Worm (Caenorhabditis elegans) whole organism, L3 larva: ENCODE results near the gene bed-3.

Experiments
- aly-2 ChIP-seq: fragments of 150-350 bp; optimal IDR thresholded peaks from 2 replicates; lab custom pipeline; 2014; ENCODE audit warnings: missing biosample characterization, missing genetic modification characterization
- ceh-28 ChIP-seq: fragments of 150-350 bp; optimal IDR thresholded peaks from 2 replicates; lab custom pipeline; 2014; ENCODE audit warnings: missing biosample characterization, missing genetic modification reagents, missing genetic modification characterization
- ceh-82 ChIP-seq: fragments of 150-350 bp; optimal IDR thresholded peaks from 2 replicates; lab custom pipeline; 2014; ENCODE audit warnings: missing biosample characterization, missing genetic modification characterization
- ceh-9 ChIP-seq: sonication (generic microtip); optimal IDR thresholded peaks from 2 replicates; lab custom pipeline; 2018; ENCODE audit warnings: missing biosample characterization, missing genetic modification characterization
- daf-12 ChIP-seq: fragments of 150-350 bp; optimal IDR thresholded peaks from 2 replicates; lab custom pipeline; 2014; ENCODE audit warnings: missing biosample characterization, missing genetic modification reagents, missing genetic modification characterization
- egl-27 ChIP-seq: sonication (generic microtip); optimal IDR thresholded peaks from 4 replicates; lab custom pipeline; 2017; ENCODE audit warnings: missing biosample characterization, missing genetic modification reagents, missing genetic modification characterization
- egl-5 ChIP-seq: fragments of 150-350 bp; optimal IDR thresholded peaks from 2 replicates; lab custom pipeline; 2017; ENCODE audit warnings: missing biosample characterization, missing genetic modification reagents, missing genetic modification characterization, inconsistent platforms
- elt-2 ChIP-seq: sonication (generic microtip); optimal IDR thresholded peaks from 2 replicates; lab custom pipeline; 2016; ENCODE audit warnings: missing genetic modification reagents, mild to moderate bottlenecking, missing genetic modification characterization, missing compliant biosample characterization
- eor-1 ChIP-seq, 2 experiments: fragments of 150-350 bp; optimal IDR thresholded peaks; 2 replicates each; lab custom pipeline; 2014 to 2018; ENCODE audit warnings: missing biosample characterization in 2 of 2, missing genetic modification characterization in 2 of 2
- fos-1 ChIP-seq: fragments of 150-350 bp; optimal IDR thresholded peaks from 2 replicates; lab custom pipeline; 2014; ENCODE audit warnings: missing biosample characterization, missing genetic modification characterization
- hmg-11 ChIP-seq: sonication (generic microtip); optimal IDR thresholded peaks from 2 replicates; lab custom pipeline; 2016; ENCODE audit warnings: missing genetic modification characterization, missing compliant biosample characterization
- lin-15B ChIP-seq: fragments of 150-350 bp; optimal IDR thresholded peaks from 2 replicates; lab custom pipeline; 2014; ENCODE audit warnings: missing biosample characterization, missing genetic modification characterization
- lin-39 ChIP-seq: fragments of 150-350 bp; optimal IDR thresholded peaks from 2 replicates; lab custom pipeline; 2018; ENCODE audit warnings: missing biosample characterization, missing genetic modification reagents, missing genetic modification characterization
- lsy-12 ChIP-seq: sonication (generic microtip); optimal IDR thresholded peaks from 2 replicates; lab custom pipeline; 2016; ENCODE audit warnings: mild to moderate bottlenecking, missing genetic modification characterization, missing compliant biosample characterization
- mdl-1 ChIP-seq: fragments of 150-350 bp; optimal IDR thresholded peaks from 2 replicates; lab custom pipeline; 2014; ENCODE audit warnings: missing biosample characterization, missing genetic modification characterization
- mml-1 ChIP-seq: fragments of 150-350 bp; sonication (generic microtip); optimal IDR thresholded peaks from 3 replicates; lab custom pipeline; 2014; ENCODE audit warnings: missing biosample characterization, missing genetic modification characterization
- nfya-1 ChIP-seq: sonication (generic microtip); optimal IDR thresholded peaks from 2 replicates; lab custom pipeline; 2017; ENCODE audit warnings: missing genetic modification characterization, mild to moderate bottlenecking, missing compliant biosample characterization, antibody characterized with exemption, moderate library complexity; ENCODE audit not compliant: insufficient read depth
- nhr-11 ChIP-seq: fragments of 150-350 bp; optimal IDR thresholded peaks from 2 replicates; lab custom pipeline; 2014; ENCODE audit warnings: missing biosample characterization, missing genetic modification characterization
- nhr-12 ChIP-seq: fragments of 150-350 bp; optimal IDR thresholded peaks from 2 replicates; lab custom pipeline; 2014; ENCODE audit warnings: missing biosample characterization, missing genetic modification characterization
- nhr-23 ChIP-seq: fragments of 150-350 bp; optimal IDR thresholded peaks from 2 replicates; lab custom pipeline; 2014; ENCODE audit warnings: missing biosample characterization, missing genetic modification reagents, missing genetic modification characterization
- nhr-237 ChIP-seq: fragments of 150-350 bp; optimal IDR thresholded peaks from 2 replicates; lab custom pipeline; 2014; ENCODE audit warnings: missing biosample characterization, missing genetic modification characterization
- nhr-25 ChIP-seq: sonication (generic microtip); optimal IDR thresholded peaks from 2 replicates; lab custom pipeline; 2017; ENCODE audit warnings: missing biosample characterization, missing genetic modification characterization
- nhr-28 ChIP-seq: fragments of 150-350 bp; optimal IDR thresholded peaks from 2 replicates; lab custom pipeline; 2014; ENCODE audit warnings: missing biosample characterization, missing genetic modification characterization
- nhr-67 ChIP-seq: fragments of 150-350 bp; optimal IDR thresholded peaks from 2 replicates; lab custom pipeline; 2014; ENCODE audit warnings: missing biosample characterization, missing genetic modification characterization
- nhr-76 ChIP-seq: fragments of 150-350 bp; sonication (generic microtip); optimal IDR thresholded peaks from 5 replicates; lab custom pipeline; 2014; ENCODE audit warnings: missing biosample characterization, missing genetic modification characterization
- pha-4 ChIP-seq: fragments of 150-350 bp; optimal IDR thresholded peaks from 2 replicates; lab custom pipeline; 2014; ENCODE audit warnings: missing biosample characterization, missing genetic modification reagents, missing genetic modification characterization
- pqm-1 ChIP-seq: fragments of 150-350 bp; optimal IDR thresholded peaks from 2 replicates; lab custom pipeline; 2017; ENCODE audit warnings: missing biosample characterization, missing genetic modification characterization, inconsistent platforms
- sea-2 ChIP-seq: fragments of 150-350 bp; sonication (generic microtip); optimal IDR thresholded peaks from 4 replicates; lab custom pipeline; 2014; ENCODE audit warnings: missing biosample characterization, missing genetic modification reagents, missing genetic modification characterization
- tbx-2 ChIP-seq: sonication (generic microtip); optimal IDR thresholded peaks from 2 replicates; lab custom pipeline; 2016; ENCODE audit warnings: mild to moderate bottlenecking, missing genetic modification characterization, missing compliant biosample characterization
- unc-62 ChIP-seq: fragments of 150-350 bp; sonication (generic microtip); optimal IDR thresholded peaks from 4 replicates; lab custom pipeline; 2014; ENCODE audit warnings: missing biosample characterization, missing genetic modification reagents, missing genetic modification characterization
- zag-1 ChIP-seq: fragments of 150-350 bp; optimal IDR thresholded peaks from 2 replicates; lab custom pipeline; 2014; ENCODE audit warnings: missing biosample characterization, missing genetic modification characterization
- ztf-11 ChIP-seq: fragments of 150-350 bp; optimal IDR thresholded peaks from 2 replicates; lab custom pipeline; 2014; ENCODE audit warnings: missing biosample characterization, missing genetic modification characterization
- ztf-4 ChIP-seq: fragments of 150-350 bp; optimal IDR thresholded peaks from 2 replicates; lab custom pipeline; 2014; ENCODE audit warnings: missing biosample characterization, missing genetic modification characterization

The bed-3 gene

DNA sequence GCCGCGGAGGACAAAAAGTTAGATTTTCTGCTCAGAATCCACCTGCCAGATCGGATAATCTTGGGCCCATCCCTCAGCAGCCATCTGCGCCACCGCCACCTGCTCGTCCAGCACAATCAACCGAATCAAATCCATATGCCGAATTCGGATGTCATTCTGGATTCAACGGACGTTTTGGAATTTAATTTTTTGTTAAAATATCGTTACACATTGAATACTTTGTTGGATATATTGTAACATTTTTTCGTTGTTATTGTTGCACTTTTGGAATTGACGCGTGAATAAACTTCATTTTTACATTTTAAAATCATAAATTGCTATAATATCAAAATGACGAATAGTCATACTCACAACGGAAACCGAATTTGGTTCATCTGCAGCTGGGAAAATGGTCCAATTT lies 17.3 kb downstream of the bed-3 start, which contains the start of gene spe-29:
spe-29 (plus strand) TSS at position 301 of the 400 bp plus-strand sequence.
- TF ChIP-seq ceh-82 (tag; lab: Kevin White, UChicago) (no peak), ztf-4 (no peak), nhr-25 (tag; lab: Kevin White, UChicago) (no peak), egl-27 (tag; lab: Kevin White, UChicago) (no peak), mml-1 (tag; lab: Kevin White, UChicago) (no peak), nhr-76 (tag; lab: Kevin White, UChicago) (no peak), eor-1 (tag; optimal IDR thresholded peaks at IDR 0.05; lab: Kevin White, UChicago) (no peak)

ce11 chrIV:9943214-9943613 lies 26.9 kb downstream of the bed-3 start:
- no peak for TF ChIP-seq ceh-28
- TF ChIP-seq tbx-2 (tag; lab: Kevin White, UChicago), result no peak
- TF ChIP-seq ceh-9 (tag; lab: Kevin White, UChicago), result no peak
- TF ChIP-seq nfya-1 (tag; lab: Kevin White, UChicago), result no peak
- no peak for TF ChIP-seq nhr-67 (tag; lab: Kevin White, UChicago)
- TF ChIP-seq fos-1 (tag; lab: Kevin White, UChicago), result no peak
- no peak for TF ChIP-seq egl-5 (tag; lab: Kevin White, UChicago)
- no peak for TF ChIP-seq nhr-76 (tag; lab: Kevin White, UChicago)

ce11 chrIV:9944279-9944678 lies 28.0 kb downstream of the bed-3 start:
- TF ChIP-seq nhr-23 (tag; lab: Kevin White, UChicago) (no peak), unc-62 (no peak), aly-2 (no peak), hmg-11 (tag; lab: Kevin White, UChicago) (no peak), pha-4 (tag; lab: Kevin White, UChicago) (peak; percentile 78)
- TF ChIP-seq, all 47 proteins: peak for 1

DNA sequence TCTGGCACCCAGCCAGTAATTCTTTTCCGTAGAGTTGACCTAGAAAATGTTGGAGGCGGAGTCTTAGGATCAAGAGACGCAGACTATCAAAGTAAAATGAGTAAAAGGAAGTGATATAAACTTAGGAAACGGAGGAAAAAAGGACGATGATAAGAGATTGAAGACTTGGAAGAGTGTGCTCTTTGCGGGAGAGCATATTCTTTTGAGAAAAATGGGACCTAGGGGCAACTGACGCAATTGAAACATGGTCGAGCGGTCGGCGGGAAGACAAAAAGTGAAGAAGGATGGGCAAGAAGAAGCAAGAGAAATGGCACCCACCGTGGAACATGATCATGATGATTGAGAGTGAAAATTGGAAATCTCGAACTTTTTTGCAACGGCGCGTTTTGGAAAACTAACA lies 31.7 kb downstream of the bed-3 start:
- TF ChIP-seq pha-4 (tag; lab: Kevin White, UChicago) (peak; percentile 13), nhr-11 (peak; percentile 33), nhr-12 (tag; lab: Kevin White, UChicago) (no peak), lin-15B (tag; lab: Kevin White, UChicago) (peak; percentile 65), nhr-67 (tag; lab: Kevin White, UChicago) (no peak)

DNA sequence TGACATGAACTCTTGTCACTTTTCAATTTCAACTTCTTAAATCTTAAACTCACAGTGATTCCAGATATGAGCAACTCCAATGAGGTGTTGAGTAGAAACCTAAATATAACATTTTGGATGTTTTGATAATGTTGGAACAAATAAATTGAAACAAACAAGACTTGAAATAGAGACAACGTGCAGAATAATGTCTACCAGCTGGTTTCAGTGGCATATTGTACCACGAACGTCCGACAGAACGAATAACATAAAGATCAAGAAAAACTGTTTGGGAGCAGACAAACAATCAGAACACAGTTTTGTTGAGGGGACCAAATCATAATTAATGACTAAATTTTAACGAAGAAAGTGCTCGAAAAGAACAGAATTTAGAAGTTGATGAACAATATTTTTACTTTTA lies 37.0 kb downstream of the bed-3 start, which contains the start of gene gon-1:
gon-1 (minus strand) TSS at position 101 of the 400 bp plus-strand sequence.
- TF ChIP-seq eor-1 (tag; optimal IDR thresholded peaks at IDR 0.05; lab: Kevin White, UChicago), result no peak

DNA sequence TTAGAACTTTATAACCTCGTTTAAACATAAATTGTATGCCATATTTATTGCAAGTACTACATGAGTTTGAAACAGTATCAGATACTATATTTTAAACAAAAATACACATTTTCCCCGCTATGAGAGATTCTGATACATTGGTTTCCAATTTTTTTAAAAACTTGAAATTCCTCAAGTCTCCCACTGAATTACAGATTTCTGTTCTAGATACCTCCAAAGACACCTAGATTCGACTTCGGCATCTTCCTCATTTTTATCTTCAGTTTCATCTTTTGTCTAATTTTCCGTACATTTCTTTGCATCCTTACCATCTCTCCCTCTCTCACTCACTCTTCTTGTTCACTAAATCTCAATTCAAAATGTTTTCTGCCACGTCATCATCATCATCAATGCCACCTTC lies 47.6 kb downstream of the bed-3 start, which contains the start of gene T13H10.2:
T13H10.2 (plus strand) TSS at position 301 of the 400 bp plus-strand sequence.
- TF ChIP-seq ztf-11 (tag; lab: Kevin White, UChicago) (no peak), nhr-23 (tag; lab: Kevin White, UChicago) (no peak), lsy-12 (tag; lab: Kevin White, UChicago) (no peak), mdl-1 (tag; lab: Kevin White, UChicago) (no peak), nhr-28 (no peak), elt-2 (tag; lab: Kevin White, UChicago) (no peak), hmg-11 (tag; lab: Kevin White, UChicago) (no peak), ceh-28 (no peak), lin-39 (tag; lab: Kevin White, UChicago) (no peak), aly-2 (no peak), ztf-4 (no peak)

DNA sequence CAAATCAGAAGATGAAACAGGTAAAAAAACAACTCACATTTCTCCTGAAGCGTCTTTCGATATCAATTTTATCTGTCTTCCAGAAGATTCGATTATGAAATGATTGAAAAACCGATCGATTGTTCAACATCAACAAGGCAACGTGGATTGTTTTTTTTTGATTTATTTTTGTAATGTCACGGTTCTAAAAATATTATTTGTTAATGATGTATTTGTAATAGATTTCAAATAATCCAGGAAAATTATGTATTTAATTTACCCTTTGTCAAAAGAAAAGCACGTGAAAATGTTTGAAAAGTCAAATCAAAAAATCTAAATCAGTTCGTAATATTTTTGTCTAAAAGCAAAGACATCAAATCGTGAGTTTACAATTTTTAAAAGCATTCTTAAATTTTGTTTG lies 52.8 kb downstream of the bed-3 start, which contains the start of the genes kin-5 and C47E12.11:
kin-5 (minus strand) TSS at position 101 of the 400 bp plus-strand sequence.
C47E12.11 (plus strand) TSS at position 320 of the 400 bp plus-strand sequence.
- TF ChIP-seq ztf-4 (no peak), elt-2 (tag; lab: Kevin White, UChicago) (no peak), sea-2 (GFP tag; lab: Kevin White, UChicago) (no peak), daf-12 (tag; lab: Kevin White, UChicago) (no peak), zag-1 (tag; lab: Kevin White, UChicago) (no peak), nhr-12 (tag; lab: Kevin White, UChicago) (no peak), nfya-1 (tag; lab: Kevin White, UChicago) (no peak), pqm-1 (tag; lab: Kevin White, UChicago) (no peak), nhr-237 (tag; lab: Kevin White, UChicago) (no peak)
